Worm (Caenorhabditis elegans): ENCODE data around the gene twk-39.

Gene twk-39

ce11 chrIII:11847658-11848202 lies 52.2 kb downstream of the twk-39 start, which contains the start of gene mif-1:
mif-1 (plus strand) TSS chrIII:11848152.
- no peak for TF ChIP-seq nhr-76 (tag; optimal IDR thresholded peaks at IDR 0.05)
- no peak for TF ChIP-seq nhr-12 (tag; optimal IDR thresholded peaks at IDR 0.05)
- TF ChIP-seq nhr-237 (tag; optimal IDR thresholded peaks at IDR 0.05) = no peak
- no peak for TF ChIP-seq elt-3 (tag; optimal IDR thresholded peaks at IDR 0.05)
- TF ChIP-seq ceh-9 (tag; optimal IDR thresholded peaks at IDR 0.05) = no peak
- no peak for TF ChIP-seq ama-1 (optimal IDR thresholded peaks at IDR 0.05)
- TF ChIP-seq nhr-67 (tag; optimal IDR thresholded peaks at IDR 0.05) = no peak
- TF ChIP-seq hmg-11 (tag; optimal IDR thresholded peaks at IDR 0.05) = peak; percentile 33
- peak; percentile 59 for TF ChIP-seq egl-5 (tag; optimal IDR thresholded peaks at IDR 0.05)
- no peak for TF ChIP-seq zag-1 (tag; optimal IDR thresholded peaks at IDR 0.05)
- TF ChIP-seq fos-1 (tag; optimal IDR thresholded peaks at IDR 0.05) = no peak
- no peak for TF ChIP-seq ztf-4 (tag; optimal IDR thresholded peaks at IDR 0.05)
- no peak for TF ChIP-seq nhr-77 (tag; optimal IDR thresholded peaks at IDR 0.05)
- TF ChIP-seq mdl-1 (tag; optimal IDR thresholded peaks at IDR 0.05) = no peak
- no peak for TF ChIP-seq daf-12 (tag; optimal IDR thresholded peaks at IDR 0.05)
- TF ChIP-seq unc-62 (GFP tag; optimal IDR thresholded peaks at IDR 0.05) = no peak
- TF ChIP-seq ceh-16 (tag; optimal IDR thresholded peaks at IDR 0.05) = no peak
- TF ChIP-seq elt-2 (tag; optimal IDR thresholded peaks at IDR 0.05) = peak; percentile 9
- TF ChIP-seq sea-2 (GFP tag; optimal IDR thresholded peaks at IDR 0.05) = no peak
- peak; percentile 64 for TF ChIP-seq lin-39 (tag; optimal IDR thresholded peaks at IDR 0.05)
- peak; percentile 69 for TF ChIP-seq pha-4 (tag; optimal IDR thresholded peaks at IDR 0.05)
- peak; percentile 97 for TF ChIP-seq nfya-1 (tag; optimal IDR thresholded peaks at IDR 0.05; ENCODE audit: insufficient read depth)
- TF ChIP-seq nhr-28 (tag; optimal IDR thresholded peaks at IDR 0.05) = no peak
- peak; percentile 66 for TF ChIP-seq lin-15B (tag; optimal IDR thresholded peaks at IDR 0.05)
- TF ChIP-seq nhr-11 (tag; optimal IDR thresholded peaks at IDR 0.05) = no peak

- TF ChIP-seq hmg-11 (tag; optimal IDR thresholded peaks at IDR 0.05) = no peak
- no peak for TF ChIP-seq fos-1 (tag; optimal IDR thresholded peaks at IDR 0.05)
- TF ChIP-seq nhr-12 (tag; optimal IDR thresholded peaks at IDR 0.05) = no peak
- TF ChIP-seq lin-15B (tag; optimal IDR thresholded peaks at IDR 0.05) = no peak
- TF ChIP-seq unc-62 (GFP tag; optimal IDR thresholded peaks at IDR 0.05) = no peak
- TF ChIP-seq jun-1 (tag; optimal IDR thresholded peaks at IDR 0.05) = no peak
- no peak for TF ChIP-seq pha-4 (tag; optimal IDR thresholded peaks at IDR 0.05)
- no peak for TF ChIP-seq lsy-12 (tag; optimal IDR thresholded peaks at IDR 0.05)
- TF ChIP-seq nhr-25 (tag; optimal IDR thresholded peaks at IDR 0.05) = no peak
- no peak for TF ChIP-seq ztf-11 (tag; optimal IDR thresholded peaks at IDR 0.05)
- no peak for TF ChIP-seq nhr-76 (tag; optimal IDR thresholded peaks at IDR 0.05)
- no peak for TF ChIP-seq zag-1 (tag; optimal IDR thresholded peaks at IDR 0.05)
- no peak for TF ChIP-seq fkh-10 (GFP tag; optimal IDR thresholded peaks at IDR 0.05)
- no peak for TF ChIP-seq lin-39 (tag; optimal IDR thresholded peaks at IDR 0.05)
Measured at ce11 chrIII:11848317-11848716, 52.8 kb downstream of the twk-39 start.

ce11 chrIII:11849590-11849989 lies 54.0 kb downstream of the twk-39 start:
- TF ChIP-seq nhr-76 (tag; optimal IDR thresholded peaks at IDR 0.05) = no peak
- TF ChIP-seq tbx-2 (tag; optimal IDR thresholded peaks at IDR 0.05) = no peak
- no peak for TF ChIP-seq fos-1 (tag; optimal IDR thresholded peaks at IDR 0.05)
- TF ChIP-seq mml-1 (tag; optimal IDR thresholded peaks at IDR 0.05) = no peak
- TF ChIP-seq daf-12 (tag; optimal IDR thresholded peaks at IDR 0.05) = no peak
- no peak for TF ChIP-seq eor-1 (tag; optimal IDR thresholded peaks at IDR 0.05)
- no peak for TF ChIP-seq nhr-28 (tag; optimal IDR thresholded peaks at IDR 0.05)
- TF ChIP-seq fkh-10 (GFP tag; optimal IDR thresholded peaks at IDR 0.05) = no peak
- TF ChIP-seq pha-4 (tag; optimal IDR thresholded peaks at IDR 0.05) = no peak
- no peak for TF ChIP-seq pqm-1 (tag; optimal IDR thresholded peaks at IDR 0.05)
- TF ChIP-seq zag-1 (tag; optimal IDR thresholded peaks at IDR 0.05) = no peak
- TF ChIP-seq R02D3.7 (tag; optimal IDR thresholded peaks at IDR 0.05) = no peak
- no peak for TF ChIP-seq nhr-12 (tag; optimal IDR thresholded peaks at IDR 0.05)
- no peak for TF ChIP-seq unc-39 (tag; optimal IDR thresholded peaks at IDR 0.05)
- TF ChIP-seq ztf-4 (tag; optimal IDR thresholded peaks at IDR 0.05) = no peak
- no peak for TF ChIP-seq elt-1 (tag; optimal IDR thresholded peaks at IDR 0.05)
- no peak for TF ChIP-seq nhr-23 (tag; optimal IDR thresholded peaks at IDR 0.05)
- no peak for TF ChIP-seq ZK546.5 (tag; optimal IDR thresholded peaks at IDR 0.05)

All from whole organism, L3 larva.